Worm (Caenorhabditis elegans) whole organism, L2 larva: ENCODE results near the gene clec-175.

Experiments
- C34F6.9 ChIP-seq: fragments of 150-350 bp; optimal IDR thresholded peaks from 2 replicates; lab custom pipeline; 2014; ENCODE audit warnings: missing biosample characterization, missing genetic modification characterization
- F13H6.1 ChIP-seq: sonication (generic microtip); optimal IDR thresholded peaks from 2 replicates; lab custom pipeline; 2016; ENCODE audit warnings: missing genetic modification characterization, missing compliant biosample characterization
- R02D3.7 ChIP-seq: fragments of 150-350 bp; optimal IDR thresholded peaks from 2 replicates; lab custom pipeline; 2014; ENCODE audit warnings: missing biosample characterization, missing genetic modification characterization
- Y55F3AM.14 ChIP-seq: fragments of 200-800 bp; sonication (Bioruptor generic); optimal IDR thresholded peaks from 2 replicates; lab custom pipeline; 2018; ENCODE audit warnings: mild to moderate bottlenecking, missing genetic modification characterization, missing compliant biosample characterization
- ZK546.5 ChIP-seq: sonication (generic microtip); optimal IDR thresholded peaks from 2 replicates; lab custom pipeline; 2017; ENCODE audit warnings: missing biosample characterization, missing genetic modification characterization
- alr-1 ChIP-seq: fragments of 150-350 bp; optimal IDR thresholded peaks from 2 replicates; lab custom pipeline; 2014; ENCODE audit warnings: missing biosample characterization, missing genetic modification characterization
- aly-2 ChIP-seq: fragments of 150-350 bp; optimal IDR thresholded peaks from 2 replicates; lab custom pipeline; 2014; ENCODE audit warnings: missing biosample characterization, missing genetic modification characterization
- ama-1 ChIP-seq: fragments of 150-350 bp; optimal IDR thresholded peaks from 2 replicates; lab custom pipeline; 2018; ENCODE audit warnings: inconsistent platforms
- blmp-1 ChIP-seq: sonication (generic microtip); optimal IDR thresholded peaks from 2 replicates; lab custom pipeline; 2017; ENCODE audit warnings: missing genetic modification characterization, mild to moderate bottlenecking, missing compliant biosample characterization, antibody characterized with exemption, moderate library complexity; ENCODE audit not compliant: insufficient read depth
- ceh-16 ChIP-seq: fragments of 150-350 bp; optimal IDR thresholded peaks from 2 replicates; lab custom pipeline; 2014; ENCODE audit warnings: missing biosample characterization, missing genetic modification characterization
- ceh-82 ChIP-seq: fragments of 150-350 bp; optimal IDR thresholded peaks from 2 replicates; lab custom pipeline; 2014; ENCODE audit warnings: missing biosample characterization, missing genetic modification characterization
- crh-2 ChIP-seq: sonication (generic microtip); optimal IDR thresholded peaks from 2 replicates; lab custom pipeline; 2017; ENCODE audit warnings: missing biosample characterization, missing genetic modification characterization
- dmd-4 ChIP-seq: sonication (generic microtip); optimal IDR thresholded peaks from 2 replicates; lab custom pipeline; 2017; ENCODE audit warnings: missing biosample characterization, missing genetic modification characterization
- egl-27 ChIP-seq: sonication (generic microtip); optimal IDR thresholded peaks from 3 replicates; lab custom pipeline; 2017; ENCODE audit warnings: missing biosample characterization, missing genetic modification reagents, missing genetic modification characterization
- elt-1 ChIP-seq: fragments of 150-350 bp; optimal IDR thresholded peaks from 2 replicates; lab custom pipeline; 2014; ENCODE audit warnings: missing biosample characterization, missing genetic modification characterization
- elt-3 ChIP-seq: sonication (generic microtip); optimal IDR thresholded peaks from 2 replicates; lab custom pipeline; 2017; ENCODE audit warnings: missing biosample characterization, missing genetic modification characterization
- fos-1 ChIP-seq: fragments of 150-350 bp; optimal IDR thresholded peaks from 2 replicates; lab custom pipeline; 2014; ENCODE audit warnings: missing biosample characterization, missing genetic modification characterization
- gmeb-1 ChIP-seq: fragments of 150-350 bp; optimal IDR thresholded peaks from 2 replicates; lab custom pipeline; 2014; ENCODE audit warnings: missing biosample characterization, missing genetic modification characterization
- lin-11 ChIP-seq: fragments of 150-350 bp; sonication (generic microtip); optimal IDR thresholded peaks from 2 replicates; lab custom pipeline; 2014; ENCODE audit warnings: missing biosample characterization, missing genetic modification characterization, inconsistent platforms, mixed read lengths
- lin-13 ChIP-seq: fragments of 150-350 bp; optimal IDR thresholded peaks from 2 replicates; lab custom pipeline; 2014; ENCODE audit warnings: missing biosample characterization, missing genetic modification reagents, missing genetic modification characterization
- lin-39 ChIP-seq: fragments of 150-350 bp; optimal IDR thresholded peaks from 2 replicates; lab custom pipeline; 2014; ENCODE audit warnings: missing biosample characterization, missing genetic modification reagents, missing genetic modification characterization
- lsy-2 ChIP-seq, 2 experiments: fragments of 150-350 bp in 1 of 2; sonication (generic microtip) in 1 of 2; optimal IDR thresholded peaks; 2 replicates each; lab custom pipeline; 2014 to 2017; ENCODE audit warnings: missing biosample characterization in 2 of 2, missing genetic modification characterization in 2 of 2
- mab-5 ChIP-seq: fragments of 150-350 bp; optimal IDR thresholded peaks from 2 replicates; lab custom pipeline; 2014; ENCODE audit warnings: missing biosample characterization, missing genetic modification characterization
- mbf-1 ChIP-seq: sonication (generic microtip); optimal IDR thresholded peaks from 2 replicates; lab custom pipeline; 2017; ENCODE audit warnings: missing biosample characterization, missing genetic modification characterization
- mdl-1 ChIP-seq, 2 experiments: fragments of 150-350 bp in 1 of 2; sonication (generic microtip) in 1 of 2; optimal IDR thresholded peaks; 2 replicates each; lab custom pipeline; 2017; ENCODE audit warnings: missing biosample characterization in 2 of 2, missing genetic modification characterization in 2 of 2
- nhr-10 ChIP-seq: sonication (generic microtip); optimal IDR thresholded peaks from 2 replicates; lab custom pipeline; 2017; ENCODE audit warnings: missing biosample characterization, missing genetic modification characterization
- nhr-11 ChIP-seq: fragments of 150-350 bp; optimal IDR thresholded peaks from 2 replicates; lab custom pipeline; 2014; ENCODE audit warnings: missing biosample characterization, missing genetic modification characterization
- nhr-12 ChIP-seq: fragments of 150-350 bp; optimal IDR thresholded peaks from 2 replicates; lab custom pipeline; 2014; ENCODE audit warnings: missing biosample characterization, missing genetic modification characterization
- nhr-129 ChIP-seq: fragments of 150-350 bp; optimal IDR thresholded peaks from 2 replicates; lab custom pipeline; 2014; ENCODE audit warnings: missing biosample characterization, missing genetic modification characterization
- nhr-21 ChIP-seq: fragments of 150-350 bp; optimal IDR thresholded peaks from 2 replicates; lab custom pipeline; 2014; ENCODE audit warnings: missing biosample characterization, missing genetic modification characterization
- nhr-23 ChIP-seq: fragments of 150-350 bp; optimal IDR thresholded peaks from 2 replicates; lab custom pipeline; 2014; ENCODE audit warnings: missing biosample characterization, missing genetic modification reagents, missing genetic modification characterization
- nhr-237 ChIP-seq: fragments of 150-350 bp; optimal IDR thresholded peaks from 2 replicates; lab custom pipeline; 2014; ENCODE audit warnings: missing biosample characterization, missing genetic modification characterization
- nhr-25 ChIP-seq: fragments of 150-350 bp; sonication (generic microtip); optimal IDR thresholded peaks from 3 replicates; lab custom pipeline; 2014; ENCODE audit warnings: missing biosample characterization, missing genetic modification characterization
- nhr-6 ChIP-seq: fragments of 150-350 bp; optimal IDR thresholded peaks from 2 replicates; lab custom pipeline; 2014; ENCODE audit warnings: missing biosample characterization, missing genetic modification characterization
- nhr-77 ChIP-seq: fragments of 150-350 bp; optimal IDR thresholded peaks from 2 replicates; lab custom pipeline; 2014; ENCODE audit warnings: missing biosample characterization, missing genetic modification characterization
- peb-1 ChIP-seq: fragments of 150-350 bp; optimal IDR thresholded peaks from 2 replicates; lab custom pipeline; 2014; ENCODE audit warnings: missing biosample characterization, missing genetic modification characterization
- sem-4 ChIP-seq: fragments of 150-350 bp; optimal IDR thresholded peaks from 2 replicates; lab custom pipeline; 2014; ENCODE audit warnings: missing biosample characterization, missing genetic modification reagents, missing genetic modification characterization
- skn-1 ChIP-seq: sonication (generic microtip); optimal IDR thresholded peaks from 2 replicates; lab custom pipeline; 2017; ENCODE audit warnings: missing biosample characterization, missing genetic modification characterization
- sma-3 ChIP-seq: sonication (generic microtip); optimal IDR thresholded peaks from 2 replicates; lab custom pipeline; 2016; ENCODE audit warnings: missing genetic modification reagents, missing genetic modification characterization, missing compliant biosample characterization
- sma-9 ChIP-seq, 2 experiments: fragments of 150-350 bp in 1 of 2; sonication (generic microtip) in 1 of 2; optimal IDR thresholded peaks; 2 replicates each; lab custom pipeline; 2014 to 2016; ENCODE audit warnings: missing genetic modification characterization in 2 of 2, mild to moderate bottlenecking in 1 of 2, missing biosample characterization in 1 of 2, missing compliant biosample characterization in 1 of 2, missing genetic modification reagents in 1 of 2, moderate library complexity in 1 of 2
- snpc-4 ChIP-seq: fragments of 150-350 bp; optimal IDR thresholded peaks from 2 replicates; lab custom pipeline; 2014; ENCODE audit warnings: missing biosample characterization, missing genetic modification characterization
- unc-39 ChIP-seq: fragments of 150-350 bp; optimal IDR thresholded peaks from 2 replicates; lab custom pipeline; 2014; ENCODE audit warnings: missing biosample characterization, missing genetic modification characterization
- unc-55 ChIP-seq: fragments of 150-350 bp; sonication (generic microtip); optimal IDR thresholded peaks from 3 replicates; lab custom pipeline; 2014; ENCODE audit warnings: missing biosample characterization, missing genetic modification reagents, missing genetic modification characterization
- unc-62 ChIP-seq: fragments of 150-350 bp; optimal IDR thresholded peaks from 2 replicates; lab custom pipeline; 2014; ENCODE audit warnings: missing biosample characterization, missing genetic modification reagents, missing genetic modification characterization
- zag-1 ChIP-seq: fragments of 150-350 bp; optimal IDR thresholded peaks from 2 replicates; lab custom pipeline; 2014; ENCODE audit warnings: missing biosample characterization, missing genetic modification characterization
- ztf-1 ChIP-seq: fragments of 200-800 bp; sonication (Bioruptor generic); conservative IDR thresholded peaks from 2 replicates; pipeline ENCODE4 v1.3.6; 2022; ENCODE audit warnings: missing genetic modification characterization, missing compliant biosample characterization
- ztf-11 ChIP-seq: sonication (generic microtip); optimal IDR thresholded peaks from 2 replicates; lab custom pipeline; 2017; ENCODE audit warnings: missing biosample characterization, missing genetic modification characterization
- ztf-4 ChIP-seq: fragments of 150-350 bp; optimal IDR thresholded peaks from 2 replicates; lab custom pipeline; 2014; ENCODE audit warnings: missing biosample characterization, missing genetic modification characterization

The clec-175 gene

ce11 chrIV:4405126-4405525 is 17.0 kb upstream of the clec-175 start, which contains the start of gene Y24D9A.7 (continued):
- no peak for TF ChIP-seq R02D3.7 (tag; lab: Kevin White, UChicago)
- no peak for TF ChIP-seq alr-1 (tag; lab: Kevin White, UChicago)
- TF ChIP-seq ceh-16 (tag; lab: Kevin White, UChicago), result no peak

ce11 chrIV:4406054-4406539 is 16.0 kb upstream of the clec-175 start:
- TF ChIP-seq unc-62 (no peak), egl-27 (tag; lab: Kevin White, UChicago) (no peak), peb-1 (tag; lab: Kevin White, UChicago) (no peak), lin-13 (peak; percentile 80), nhr-237 (tag; lab: Kevin White, UChicago) (no peak), blmp-1 (tag; lab: Kevin White, UChicago) (peak; percentile 36), ZK546.5 (tag; lab: Kevin White, UChicago) (no peak), nhr-6 (tag; lab: Kevin White, UChicago) (peak; percentile 38), sma-3 (peak; percentile 63), alr-1 (tag; lab: Kevin White, UChicago) (no peak), F13H6.1 (tag; lab: Kevin White, UChicago) (peak; percentile 60), ztf-4 (peak; percentile 46), unc-39 (tag; lab: Kevin White, UChicago) (no peak), ama-1 (lab: Kevin White, UChicago) (no peak), mab-5 (tag; lab: Kevin White, UChicago) (peak; percentile 10), ceh-82 (tag; lab: Kevin White, UChicago) (no peak), nhr-11 (tag; lab: Kevin White, UChicago) (no peak), fos-1 (tag; lab: Kevin White, UChicago) (peak; percentile 76), C34F6.9 (peak; percentile 76), lin-39 (tag; lab: Kevin White, UChicago) (peak; percentile 25), lin-11 (tag; lab: Kevin White, UChicago) (peak; percentile 67), dmd-4 (tag; lab: Kevin White, UChicago) (no peak), ceh-16 (tag; lab: Kevin White, UChicago) (peak; percentile 19), ztf-11 (no peak), nhr-129 (peak; percentile 85), ztf-1 (GFP tag; lab: Robert Waterston, UW) (no peak), gmeb-1 (tag; lab: Kevin White, UChicago) (peak; percentile 19), skn-1 (tag; lab: Kevin White, UChicago) (no peak), nhr-12 (tag; lab: Kevin White, UChicago) (no peak), nhr-77 (no peak), nhr-10 (tag; lab: Kevin White, UChicago) (no peak), sma-9 (GFP tag; optimal IDR thresholded peaks at IDR 0.05; lab: Kevin White, UChicago) (peak; percentile 63), sma-9 (tag; optimal IDR thresholded peaks at IDR 0.05; lab: Kevin White, UChicago) (no peak), aly-2 (tag; lab: Kevin White, UChicago) (no peak), elt-3 (tag; lab: Kevin White, UChicago) (no peak), R02D3.7 (tag; lab: Kevin White, UChicago) (no peak), unc-55 (GFP tag; lab: Kevin White, UChicago) (peak; percentile 89), nhr-23 (tag; lab: Kevin White, UChicago) (no peak), mbf-1 (tag; lab: Kevin White, UChicago) (no peak), nhr-25 (tag; lab: Kevin White, UChicago) (peak; percentile 57), snpc-4 (tag; lab: Kevin White, UChicago) (no peak), elt-1 (tag; lab: Kevin White, UChicago) (no peak), sem-4 (no peak), Y55F3AM.14 (GFP tag; lab: Kevin White, UChicago) (peak; percentile 56), lsy-2 (tag; optimal IDR thresholded peaks at IDR 0.05; lab: Kevin White, UChicago) (peak; percentile 31 to 75), zag-1 (tag; lab: Kevin White, UChicago) (peak; percentile 25), nhr-21 (tag; lab: Kevin White, UChicago) (peak; percentile 30), crh-2 (tag; lab: Kevin White, UChicago) (peak; percentile 21), mdl-1 (tag; optimal IDR thresholded peaks at IDR 0.05; lab: Kevin White, UChicago) (no peak)
